Worm (Caenorhabditis elegans): ENCODE data around the gene T10H10.2.

Gene T10H10.2

DNA sequence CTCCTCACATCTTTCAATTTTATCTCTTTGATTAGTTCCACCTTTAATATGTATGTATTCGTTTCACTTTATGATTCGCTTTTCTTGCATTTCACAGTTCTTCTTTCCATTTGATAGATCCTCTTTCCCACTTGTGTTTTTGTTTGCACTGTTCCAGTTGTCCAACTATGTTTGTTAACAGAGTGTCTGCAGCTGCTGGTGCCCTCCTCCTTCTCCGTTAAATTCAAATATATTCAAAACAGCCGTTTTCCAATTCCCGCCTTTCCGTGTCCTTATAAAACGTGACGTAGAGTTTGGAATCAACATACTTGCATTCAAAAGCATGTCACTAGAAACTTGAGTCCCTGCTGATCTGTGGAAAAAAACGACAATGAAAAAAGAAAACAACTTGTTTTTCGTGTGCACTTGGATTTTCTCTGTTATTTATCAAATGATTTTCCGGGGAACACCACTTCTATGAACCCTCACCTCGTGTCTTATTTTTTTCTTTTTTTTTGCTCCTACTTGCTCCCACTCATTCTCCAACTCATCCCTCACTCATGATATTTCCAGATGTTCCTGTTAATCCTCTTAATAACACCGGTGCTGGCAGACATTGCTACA, at the start of gene T10H10.2:
Gene T10H10.2 (plus strand): TSS at position 553 of the 603 bp plus-strand sequence.
- TF ChIP-seq C34F6.9 (tag; optimal IDR thresholded peaks at IDR 0.05) (no peak), gmeb-1 (tag; optimal IDR thresholded peaks at IDR 0.05) (no peak), lin-13 (GFP tag; optimal IDR thresholded peaks at IDR 0.05) (no peak), nhr-77 (tag; optimal IDR thresholded peaks at IDR 0.05) (no peak), F13H6.1 (tag; optimal IDR thresholded peaks at IDR 0.05) (no peak), Y55F3AM.14 (GFP tag; optimal IDR thresholded peaks at IDR 0.05) (no peak), sma-9 (GFP tag; optimal IDR thresholded peaks at IDR 0.05) (no peak), sma-9 (tag; optimal IDR thresholded peaks at IDR 0.05) (no peak), unc-39 (tag; optimal IDR thresholded peaks at IDR 0.05) (no peak), lin-39 (tag; optimal IDR thresholded peaks at IDR 0.05) (no peak), nhr-21 (tag; optimal IDR thresholded peaks at IDR 0.05) (no peak), alr-1 (tag; optimal IDR thresholded peaks at IDR 0.05) (no peak), lin-11 (tag; optimal IDR thresholded peaks at IDR 0.05) (no peak), nhr-6 (tag; optimal IDR thresholded peaks at IDR 0.05) (no peak), ztf-1 (GFP tag; conservative IDR thresholded peaks at IDR 0.05) (no peak), elt-3 (tag; optimal IDR thresholded peaks at IDR 0.05) (no peak), nhr-129 (tag; optimal IDR thresholded peaks at IDR 0.05) (no peak), crh-2 (tag; optimal IDR thresholded peaks at IDR 0.05) (no peak)

DNA sequence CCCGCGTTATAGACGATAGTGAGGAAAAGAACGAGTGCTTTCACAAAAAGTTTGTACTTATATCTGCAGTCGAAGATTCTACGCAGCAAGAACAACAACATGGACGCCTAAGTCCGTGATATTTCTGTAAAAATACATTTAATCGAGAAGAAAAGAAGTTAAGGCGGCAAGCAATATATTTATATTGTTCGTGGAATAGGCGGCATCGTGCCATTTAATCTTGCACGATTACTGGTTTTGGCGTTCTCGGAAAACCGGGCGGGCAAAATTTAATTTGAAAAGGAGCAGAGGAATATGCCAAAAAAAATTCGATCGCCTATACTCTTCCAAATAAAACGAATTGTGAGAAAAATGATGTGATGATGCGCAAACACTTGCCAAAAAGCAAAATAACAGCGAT, 47.6 kb upstream of the T10H10.2 start, which contains the start of gene AH9.1:
Gene AH9.1 (minus strand): TSS at position 101 of the 400 bp plus-strand sequence.
- TF ChIP-seq ama-1 (optimal IDR thresholded peaks at IDR 0.05) (no peak), lin-13 (GFP tag; optimal IDR thresholded peaks at IDR 0.05) (no peak), mab-5 (tag; optimal IDR thresholded peaks at IDR 0.05) (no peak)

- TF ChIP-seq nhr-77 (tag; optimal IDR thresholded peaks at IDR 0.05), result no peak
- TF ChIP-seq R02D3.7 (tag; optimal IDR thresholded peaks at IDR 0.05), result no peak
- TF ChIP-seq mab-5 (tag; optimal IDR thresholded peaks at IDR 0.05), result no peak
- TF ChIP-seq zag-1 (tag; optimal IDR thresholded peaks at IDR 0.05), result no peak
- no peak for TF ChIP-seq ztf-1 (GFP tag; conservative IDR thresholded peaks at IDR 0.05)
- TF ChIP-seq alr-1 (tag; optimal IDR thresholded peaks at IDR 0.05), result no peak
- TF ChIP-seq lin-13 (GFP tag; optimal IDR thresholded peaks at IDR 0.05), result no peak
- no peak for TF ChIP-seq nhr-237 (tag; optimal IDR thresholded peaks at IDR 0.05)
- TF ChIP-seq ZK546.5 (tag; optimal IDR thresholded peaks at IDR 0.05), result no peak
- TF ChIP-seq nhr-11 (tag; optimal IDR thresholded peaks at IDR 0.05), result no peak
- no peak for TF ChIP-seq lin-39 (tag; optimal IDR thresholded peaks at IDR 0.05)
- TF ChIP-seq nhr-10 (tag; optimal IDR thresholded peaks at IDR 0.05), result no peak
- TF ChIP-seq aly-2 (tag; optimal IDR thresholded peaks at IDR 0.05), result no peak
- no peak for TF ChIP-seq skn-1 (tag; optimal IDR thresholded peaks at IDR 0.05)
- no peak for TF ChIP-seq mbf-1 (tag; optimal IDR thresholded peaks at IDR 0.05)
These were observed 36.5 kb upstream of the T10H10.2 start, which contains the start of gene crn-4 for ce11 chrX:2258001-2258400. TSS of gene crn-4 (minus strand) at chrX:2258101.

- TF ChIP-seq ceh-82 (tag; optimal IDR thresholded peaks at IDR 0.05), result no peak
- TF ChIP-seq unc-55 (GFP tag; optimal IDR thresholded peaks at IDR 0.05), result peak; percentile 6
- TF ChIP-seq F13H6.1 (tag; optimal IDR thresholded peaks at IDR 0.05), result peak; percentile 5
- peak; percentile 24 for TF ChIP-seq nhr-129 (tag; optimal IDR thresholded peaks at IDR 0.05)
- peak; percentile 70 for TF ChIP-seq fos-1 (tag; optimal IDR thresholded peaks at IDR 0.05)
These were observed 36.1 kb upstream of the T10H10.2 start for ce11 chrX:2258404-2258803.

- TF ChIP-seq nhr-237 (tag; optimal IDR thresholded peaks at IDR 0.05) (no peak), unc-39 (tag; optimal IDR thresholded peaks at IDR 0.05) (no peak), mbf-1 (tag; optimal IDR thresholded peaks at IDR 0.05) (no peak), sma-9 (GFP tag; optimal IDR thresholded peaks at IDR 0.05) (no peak), sma-9 (tag; optimal IDR thresholded peaks at IDR 0.05) (no peak), crh-2 (tag; optimal IDR thresholded peaks at IDR 0.05) (no peak), mab-5 (tag; optimal IDR thresholded peaks at IDR 0.05) (no peak), alr-1 (tag; optimal IDR thresholded peaks at IDR 0.05) (no peak), ceh-16 (tag; optimal IDR thresholded peaks at IDR 0.05) (no peak), snpc-4 (tag; optimal IDR thresholded peaks at IDR 0.05) (no peak), egl-27 (tag; optimal IDR thresholded peaks at IDR 0.05) (no peak), ZK546.5 (tag; optimal IDR thresholded peaks at IDR 0.05) (no peak), nhr-77 (tag; optimal IDR thresholded peaks at IDR 0.05) (no peak), C34F6.9 (tag; optimal IDR thresholded peaks at IDR 0.05) (no peak), lin-11 (tag; optimal IDR thresholded peaks at IDR 0.05) (no peak), ztf-1 (GFP tag; conservative IDR thresholded peaks at IDR 0.05) (no peak), lin-13 (GFP tag; optimal IDR thresholded peaks at IDR 0.05) (no peak), ztf-4 (tag; optimal IDR thresholded peaks at IDR 0.05) (no peak)
These were observed 33.5 kb upstream of the T10H10.2 start, which contains the start of gene AH9.3 for ce11 chrX:2261003-2261402. TSS of gene AH9.3 (minus strand) at chrX:2261103.

Measured in whole organism, L2 larva.